Fruit fly (Drosophila melanogaster) whole organism, embryonic: ENCODE measurements around the gene CG14153.
A peak's percentile ranks its signal among the peaks of the same experiment; 100 is the strongest.

Source experiments
- Asciz ChIP-seq: fragments of 200-800 bp; sonication (Bioruptor generic); optimal IDR thresholded peaks from 2 replicates; lab custom pipeline; 2017; ENCODE audit warnings: missing biosample characterization, mild to moderate bottlenecking, missing genetic modification characterization, missing genetic modification reagents
- CG10462 ChIP-seq: fragments of 200-800 bp; sonication (Bioruptor generic); optimal IDR thresholded peaks from 2 replicates; lab custom pipeline; 2016; ENCODE audit warnings: missing biosample characterization, missing genetic modification characterization
- CG12071 ChIP-seq: fragments of 200-800 bp; sonication (Bioruptor generic); optimal IDR thresholded peaks from 3 replicates; lab custom pipeline; 2018; ENCODE audit warnings: missing biosample characterization, mild to moderate bottlenecking, missing genetic modification characterization
- CG1233 ChIP-seq: fragments of 200-800 bp; sonication (Bioruptor generic); optimal IDR thresholded peaks from 4 replicates; lab custom pipeline; 2018; ENCODE audit warnings: missing biosample characterization, mild to moderate bottlenecking, missing genetic modification characterization
- CG12769 ChIP-seq: fragments of 200-800 bp; sonication (Bioruptor generic); optimal IDR thresholded peaks from 2 replicates; lab custom pipeline; 2019; ENCODE audit warnings: missing biosample characterization, mild to moderate bottlenecking, missing genetic modification characterization, moderate library complexity
- CG13296 ChIP-seq: fragments of 200-800 bp; sonication (Bioruptor generic); optimal IDR thresholded peaks from 3 replicates; lab custom pipeline; 2018; ENCODE audit warnings: missing biosample characterization, mild to moderate bottlenecking, missing genetic modification characterization
- CG13894 ChIP-seq: fragments of 200-800 bp; sonication (Bioruptor generic); optimal IDR thresholded peaks from 3 replicates; lab custom pipeline; 2018; ENCODE audit warnings: missing biosample characterization, mild to moderate bottlenecking, missing genetic modification characterization, moderate library complexity
- CG14441 ChIP-seq: fragments of 200-800 bp; sonication (Bioruptor generic); IDR thresholded peaks from 2 replicates; pipeline ENCODE4 v1.3.6; 2022; ENCODE audit warnings: missing biosample characterization, missing genetic modification characterization
- CG18262 ChIP-seq: fragments of 200-800 bp; optimal IDR thresholded peaks from 3 replicates; lab custom pipeline; 2019; ENCODE audit warnings: missing biosample characterization, mild to moderate bottlenecking, missing genetic modification characterization, moderate library complexity
- CG32767 ChIP-seq: fragments of 200-800 bp; sonication (Bioruptor generic); IDR thresholded peaks from 2 replicates; pipeline ENCODE4 v1.3.6; 2022; ENCODE audit warnings: missing biosample characterization, missing genetic modification characterization
- CG3838 ChIP-seq: fragments of 200-800 bp; sonication (Bioruptor generic); optimal IDR thresholded peaks from 3 replicates; lab custom pipeline; 2016; ENCODE audit warnings: missing biosample characterization, missing genetic modification characterization
- CG4360 ChIP-seq: fragments of 200-800 bp; sonication (Bioruptor generic); IDR thresholded peaks from 2 replicates; pipeline ENCODE4 v1.3.6; 2022; ENCODE audit warnings: missing biosample characterization, missing genetic modification characterization
- CG4424 ChIP-seq: fragments of 200-800 bp; sonication (Bioruptor generic); optimal IDR thresholded peaks from 3 replicates; lab custom pipeline; 2016; ENCODE audit warnings: missing biosample characterization, missing genetic modification characterization
- CG6654 ChIP-seq: fragments of 200-800 bp; sonication (Bioruptor generic); optimal IDR thresholded peaks from 2 replicates; lab custom pipeline; 2017; ENCODE audit warnings: missing biosample characterization, mild to moderate bottlenecking, missing genetic modification characterization
- CG6813 ChIP-seq: fragments of 200-800 bp; sonication (Bioruptor generic); optimal IDR thresholded peaks from 2 replicates; lab custom pipeline; 2017; ENCODE audit warnings: missing biosample characterization, missing genetic modification characterization, mild to moderate bottlenecking, moderate library complexity, missing genetic modification reagents
- CG7963 ChIP-seq: fragments of 200-800 bp; sonication (Bioruptor generic); IDR thresholded peaks from 3 replicates; pipeline ENCODE4 v1.3.6; 2022; ENCODE audit warnings: missing biosample characterization, missing genetic modification characterization; ENCODE audit not compliant: partially characterized antibody
- Dll ChIP-seq: fragments of 200-800 bp; sonication (Bioruptor generic); IDR thresholded peaks from 4 replicates; pipeline ENCODE4 v1.3.6; 2022; ENCODE audit warnings: missing biosample characterization, missing genetic modification characterization; ENCODE audit not compliant: partially characterized antibody
- Fer3 ChIP-seq: fragments of 200-800 bp; sonication (Bioruptor generic); optimal IDR thresholded peaks from 2 replicates; lab custom pipeline; 2018; ENCODE audit warnings: missing biosample characterization, mild to moderate bottlenecking, missing genetic modification characterization, moderate library complexity
- Lim3 ChIP-seq: fragments of 200-800 bp; sonication (Bioruptor generic); IDR thresholded peaks from 2 replicates; pipeline ENCODE4 v1.3.6; 2022; ENCODE audit warnings: missing biosample characterization, missing genetic modification characterization
- Med ChIP-seq: fragments of 200-800 bp; sonication (Bioruptor generic); peaks from one replicate; lab custom pipeline; 2016; ENCODE audit warnings: missing biosample characterization, missing genetic modification characterization, mild to moderate bottlenecking, inconsistent platforms, moderate library complexity
- NK7.1 ChIP-seq: fragments of 200-800 bp; sonication (Bioruptor generic); optimal IDR thresholded peaks from 3 replicates; lab custom pipeline; 2016; ENCODE audit warnings: missing biosample characterization, missing genetic modification characterization
- Pdp1 ChIP-seq, 2 experiments: fragments of 200-800 bp; sonication (Bioruptor generic); optimal IDR thresholded peaks; 3 replicates each; lab custom pipeline; 2016; ENCODE audit warnings: missing biosample characterization in 2 of 2, missing genetic modification characterization in 2 of 2, mild to moderate bottlenecking in 1 of 2, moderate library complexity in 1 of 2
- Scr ChIP-seq: fragments of 200-800 bp; sonication (Bioruptor generic); IDR thresholded peaks from 2 replicates; pipeline ENCODE4 v1.3.6; 2022; ENCODE audit warnings: missing biosample characterization, missing genetic modification characterization; ENCODE audit not compliant: partially characterized antibody
- Six4 ChIP-seq: fragments of 200-800 bp; sonication (Bioruptor generic); optimal IDR thresholded peaks from 2 replicates; lab custom pipeline; 2016; ENCODE audit warnings: missing biosample characterization, missing genetic modification characterization
- Trl ChIP-seq, 3 experiments: fragments of >200 bp in 2 of 3; fragments of 200-800 bp in 1 of 3; sonication (Bioruptor generic) in 1 of 3; optimal IDR thresholded peaks; 2 replicates in 1 of 3; 3 replicates in 2 of 3; lab custom pipeline; 2016 to 2017; ENCODE audit warnings: missing biosample characterization in 1 of 3, missing genetic modification characterization in 1 of 3
- YL-1 ChIP-seq: fragments of 200-800 bp; sonication (Bioruptor generic); optimal IDR thresholded peaks from 3 replicates; lab custom pipeline; 2017; ENCODE audit warnings: missing biosample characterization, mild to moderate bottlenecking, missing genetic modification characterization
- abd-A ChIP-seq: fragments of 200-800 bp; sonication (Bioruptor generic); optimal IDR thresholded peaks from 3 replicates; lab custom pipeline; 2019; ENCODE audit warnings: missing biosample characterization, mild to moderate bottlenecking, missing genetic modification characterization, moderate library complexity
- ato ChIP-seq: fragments of 200-800 bp; sonication (Bioruptor generic); IDR thresholded peaks from 2 replicates; pipeline ENCODE4 v1.3.6; 2022; ENCODE audit warnings: missing biosample characterization, missing genetic modification characterization; ENCODE audit not compliant: partially characterized antibody
- cg ChIP-seq: fragments of 200-800 bp; sonication (Bioruptor generic); optimal IDR thresholded peaks from 3 replicates; lab custom pipeline; 2019; ENCODE audit warnings: missing biosample characterization, mild to moderate bottlenecking, missing genetic modification characterization, moderate library complexity
- chinmo ChIP-seq: fragments of 200-800 bp; sonication (Bioruptor generic); IDR thresholded peaks from 4 replicates; pipeline ENCODE4 v1.3.6; 2022; ENCODE audit warnings: missing biosample characterization, missing genetic modification characterization; ENCODE audit not compliant: partially characterized antibody
- chm ChIP-seq: fragments of 200-800 bp; sonication (Bioruptor generic); IDR thresholded peaks from 2 replicates; pipeline ENCODE4 v1.3.6; 2022; ENCODE audit warnings: missing biosample characterization, missing genetic modification characterization
- cwo ChIP-seq: fragments of 200-800 bp; sonication (Bioruptor generic); optimal IDR thresholded peaks from 3 replicates; lab custom pipeline; 2017; ENCODE audit warnings: missing biosample characterization, missing genetic modification characterization, mild to moderate bottlenecking, moderate library complexity, missing genetic modification reagents
- dan ChIP-seq: fragments of 200-800 bp; sonication (Bioruptor generic); IDR thresholded peaks from 2 replicates; pipeline ENCODE4 v1.3.6; 2022; ENCODE audit warnings: missing biosample characterization, missing genetic modification characterization
- danr ChIP-seq: fragments of 200-800 bp; sonication (Bioruptor generic); IDR thresholded peaks from 2 replicates; pipeline ENCODE4 v1.3.6; 2022; ENCODE audit warnings: missing biosample characterization, missing genetic modification characterization
- exex ChIP-seq: fragments of 200-800 bp; sonication (Bioruptor generic); optimal IDR thresholded peaks from 4 replicates; lab custom pipeline; 2018; ENCODE audit warnings: missing biosample characterization, mild to moderate bottlenecking, missing genetic modification characterization, moderate library complexity
- fu2 ChIP-seq: fragments of 200-800 bp; sonication (Bioruptor generic); optimal IDR thresholded peaks from 2 replicates; lab custom pipeline; 2016; ENCODE audit warnings: missing biosample characterization, missing genetic modification characterization
- kah ChIP-seq: fragments of 200-800 bp; sonication (Bioruptor generic); optimal IDR thresholded peaks from 2 replicates; lab custom pipeline; 2018; ENCODE audit warnings: missing biosample characterization, mild to moderate bottlenecking, missing genetic modification characterization
- knrl ChIP-seq: fragments of 200-800 bp; sonication (Bioruptor generic); IDR thresholded peaks from 3 replicates; pipeline ENCODE4 v1.3.6; 2022; ENCODE audit warnings: missing biosample characterization, missing genetic modification characterization; ENCODE audit not compliant: partially characterized antibody
- lilli ChIP-seq: fragments of 200-800 bp; sonication (Bioruptor generic); optimal IDR thresholded peaks from 3 replicates; lab custom pipeline; 2016; ENCODE audit warnings: missing biosample characterization, missing genetic modification characterization
- psq ChIP-seq: fragments of 200-800 bp; sonication (Bioruptor generic); optimal IDR thresholded peaks from 2 replicates; lab custom pipeline; 2017; ENCODE audit warnings: missing biosample characterization, missing genetic modification characterization
- schlank ChIP-seq: fragments of 200-800 bp; sonication (Bioruptor generic); optimal IDR thresholded peaks from 2 replicates; lab custom pipeline; 2018; ENCODE audit warnings: missing biosample characterization, mild to moderate bottlenecking, missing genetic modification characterization
- sqz ChIP-seq: fragments of 200-800 bp; sonication (Bioruptor generic); optimal IDR thresholded peaks from 3 replicates; lab custom pipeline; 2018; ENCODE audit warnings: missing biosample characterization, mild to moderate bottlenecking, missing genetic modification characterization
- sug ChIP-seq: fragments of 200-800 bp; optimal IDR thresholded peaks from 2 replicates; lab custom pipeline; 2019; ENCODE audit warnings: missing biosample characterization, mild to moderate bottlenecking, missing genetic modification characterization, moderate library complexity
- tll ChIP-seq, 2 experiments: fragments of 200-800 bp in 1 of 2; fragments of >200 bp in 1 of 2; sonication (Bioruptor generic) in 1 of 2; optimal IDR thresholded peaks; 2 replicates each; lab custom pipeline; 2017 to 2019; ENCODE audit warnings: missing biosample characterization in 2 of 2, missing genetic modification characterization in 2 of 2, mild to moderate bottlenecking in 1 of 2, moderate library complexity in 1 of 2

The CG14153 gene

dm6 chr3L:10675635-10676393 is 32.5 kb downstream of the CG14153 start (continued):
- peak; percentile 51; the same call in 1 of the 2 replicates for TF ChIP-seq CG4360 (GFP tag; lab: Robert Waterston, UW)
- peak; percentile 27 for TF ChIP-seq Med
- TF ChIP-seq CG7963 = no peak
- TF ChIP-seq CG12071 (GFP tag; lab: Kevin White, UChicago) = no peak

DNA sequence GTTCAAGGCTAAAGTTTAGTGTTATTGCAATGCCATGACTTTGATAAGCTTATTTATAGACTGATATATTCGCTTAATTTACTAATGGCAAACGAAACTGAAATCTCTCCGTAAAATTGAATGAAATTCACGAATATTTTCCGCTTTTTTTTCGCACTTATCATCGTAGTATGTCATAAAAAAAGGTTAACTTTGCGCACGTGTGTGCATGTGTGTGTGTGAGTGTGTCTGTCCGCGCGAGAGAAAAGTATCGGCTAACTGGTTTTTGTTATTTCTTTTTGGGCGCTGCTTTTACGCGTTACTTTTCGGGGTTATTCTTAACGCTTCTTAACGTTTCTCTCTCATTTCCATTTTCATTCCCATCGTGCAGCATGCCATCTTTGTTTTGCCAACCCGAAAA is 34.5 kb downstream of the CG14153 start:
- peak; percentile 54 for TF ChIP-seq cg (GFP tag; lab: Kevin White, UChicago)
- TF ChIP-seq Trl (optimal IDR thresholded peaks at IDR 0.05; lab: Kevin White, UChicago) = peak in 1 of 2 experiments; percentile 4
- TF ChIP-seq Trl (GFP tag; optimal IDR thresholded peaks at IDR 0.05; lab: Kevin White, UChicago) = no peak
- TF ChIP-seq chinmo (GFP tag; lab: Robert Waterston, UW) = peak; percentile 81; the same call in 1 of the 4 replicates
- TF ChIP-seq CG18262 (tag; lab: Kevin White, UChicago) = no peak
- peak; percentile 42 for TF ChIP-seq cwo (GFP tag; lab: Kevin White, UChicago)
- TF ChIP-seq sqz (GFP tag; lab: Kevin White, UChicago) = peak; percentile 47
- peak; percentile 22 for TF ChIP-seq abd-A (tag; lab: Kevin White, UChicago)
- peak; percentile 4 for TF ChIP-seq CG13894 (tag; lab: Kevin White, UChicago)
- TF ChIP-seq exex (tag; lab: Kevin White, UChicago) = peak; percentile 5
- TF ChIP-seq CG3838 = no peak
- TF ChIP-seq tll (GFP tag; optimal IDR thresholded peaks at IDR 0.05; lab: Kevin White, UChicago) = peak in 1 of 2 experiments; percentile 17
- no peak for TF ChIP-seq chm (GFP tag; lab: Robert Waterston, UW)
- peak; percentile 9 for TF ChIP-seq psq (GFP tag; lab: Kevin White, UChicago)
- TF ChIP-seq Scr = 0 out of 2 replicates have a peak, but pooled peaks have one; percentile 11
- TF ChIP-seq CG10462 (GFP tag; lab: Kevin White, UChicago) = no peak
- TF ChIP-seq CG12769 (tag; lab: Kevin White, UChicago) = peak; percentile 33
- no peak for TF ChIP-seq sug (tag; lab: Kevin White, UChicago)

DNA sequence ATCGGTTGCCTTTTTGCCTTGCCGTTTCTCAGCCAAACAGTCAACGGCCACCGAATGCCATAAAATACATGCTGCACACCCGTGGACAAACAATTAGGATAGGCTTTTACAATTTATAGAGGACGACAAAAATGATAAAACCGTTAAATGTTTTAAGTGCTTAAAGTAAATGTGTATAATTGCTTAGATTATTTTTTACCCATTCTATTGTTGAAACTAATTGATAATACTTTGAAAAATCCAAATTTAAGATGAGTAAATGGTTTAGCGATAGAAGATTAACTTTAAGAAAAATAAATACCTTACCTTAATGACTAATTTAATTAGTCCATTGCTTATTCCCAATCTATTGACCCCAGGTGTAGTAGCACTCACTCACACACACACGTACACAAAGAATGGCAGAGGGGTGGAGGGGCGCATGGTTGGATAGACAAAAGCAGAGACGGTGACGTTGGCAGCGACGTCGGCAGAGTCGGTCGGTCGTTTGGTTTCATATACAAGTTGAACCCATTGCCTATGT is 35.3 kb downstream of the CG14153 start:
- peak; percentile 80 for TF ChIP-seq CG6654 (GFP tag; lab: Kevin White, UChicago)
- peak; percentile 95 for TF ChIP-seq CG1233
- TF ChIP-seq Lim3 (GFP tag; lab: Robert Waterston, UW) = 0 out of 2 replicates have a peak, but pooled peaks have one; percentile 54
- TF ChIP-seq Six4 (GFP tag; lab: Kevin White, UChicago) = peak; percentile 90
- peak; percentile 91 for TF ChIP-seq CG4424
- no peak for TF ChIP-seq knrl (GFP tag; lab: Robert Waterston, UW)
- TF ChIP-seq kah (GFP tag; lab: Kevin White, UChicago) = peak; percentile 83
- TF ChIP-seq YL-1 (GFP tag; lab: Kevin White, UChicago) = peak; percentile 89
- peak; percentile 86 for TF ChIP-seq schlank
- TF ChIP-seq NK7.1 (GFP tag; lab: Kevin White, UChicago) = peak; percentile 88
- peak; percentile 95 for TF ChIP-seq Asciz (GFP tag; lab: Kevin White, UChicago)
- peak; percentile 94 for TF ChIP-seq CG32767 (GFP tag; lab: Robert Waterston, UW)
- TF ChIP-seq Dll (GFP tag; lab: Robert Waterston, UW) = no peak
- TF ChIP-seq CG13296 (GFP tag; lab: Kevin White, UChicago) = peak; percentile 96
- no peak for TF ChIP-seq ato (GFP tag; lab: Robert Waterston, UW)
- TF ChIP-seq lilli (GFP tag; lab: Kevin White, UChicago) = peak; percentile 94
- peak; percentile 90 for TF ChIP-seq Fer3
- TF ChIP-seq CG6813 (GFP tag; lab: Kevin White, UChicago) = peak; percentile 89
- TF ChIP-seq fu2 = peak; percentile 80
- TF ChIP-seq danr (GFP tag; lab: Robert Waterston, UW) = peak; percentile 92
- no peak; the same call in 1 of the 2 replicates for TF ChIP-seq dan (GFP tag; lab: Robert Waterston, UW)
- TF ChIP-seq CG14441 (GFP tag; lab: Robert Waterston, UW) = peak; percentile 88
- peak; percentile 86 to 95 for TF ChIP-seq Pdp1 (GFP tag; optimal IDR thresholded peaks at IDR 0.05; lab: Kevin White, UChicago)
